Fruit fly (Drosophila melanogaster) whole organism, embryonic: Measurements from ENCODE around the gene CtsF.

Experiments
- Ada2b ChIP-seq: fragments of 200-800 bp; sonication (Bioruptor generic); IDR thresholded peaks from 2 replicates; pipeline ENCODE4 v1.3.6; 2022; ENCODE audit warnings: missing biosample characterization, missing genetic modification characterization
- CG10366 ChIP-seq: fragments of 200-800 bp; sonication (Bioruptor generic); IDR thresholded peaks from 2 replicates; pipeline ENCODE4 v1.3.6; 2022; ENCODE audit warnings: missing biosample characterization, missing genetic modification characterization
- CG10959 ChIP-seq: fragments of 200-800 bp; sonication (Bioruptor generic); IDR thresholded peaks from 2 replicates; pipeline ENCODE4 v1.3.6; 2022; ENCODE audit warnings: missing biosample characterization, missing genetic modification characterization
- CG12155 ChIP-seq: fragments of 200-800 bp; sonication (Bioruptor generic); optimal IDR thresholded peaks from 3 replicates; lab custom pipeline; 2016; ENCODE audit warnings: missing biosample characterization, missing genetic modification characterization
- CG12299 ChIP-seq: fragments of 200-800 bp; sonication (Bioruptor generic); optimal IDR thresholded peaks from 2 replicates; lab custom pipeline; 2018; ENCODE audit warnings: missing biosample characterization, mild to moderate bottlenecking, missing genetic modification characterization
- CG12942 ChIP-seq: fragments of 200-800 bp; sonication (Bioruptor generic); optimal IDR thresholded peaks from 3 replicates; lab custom pipeline; 2016; ENCODE audit warnings: missing biosample characterization, missing genetic modification characterization
- CG13287 ChIP-seq: fragments of 200-800 bp; sonication (Bioruptor generic); IDR thresholded peaks from 2 replicates; pipeline ENCODE4 v1.3.6; 2022; ENCODE audit warnings: missing biosample characterization, missing genetic modification characterization; ENCODE audit not compliant: partially characterized antibody
- CG15073 ChIP-seq: fragments of 200-800 bp; sonication (Bioruptor generic); optimal IDR thresholded peaks from 2 replicates; lab custom pipeline; 2016; ENCODE audit warnings: missing biosample characterization, missing genetic modification characterization
- CG16813 ChIP-seq: fragments of 200-800 bp; sonication (Bioruptor generic); IDR thresholded peaks from 3 replicates; pipeline ENCODE4 v1.3.6; 2022; ENCODE audit warnings: missing biosample characterization, missing genetic modification characterization; ENCODE audit not compliant: partially characterized antibody
- CG16863 ChIP-seq: fragments of 200-800 bp; sonication (Bioruptor generic); optimal IDR thresholded peaks from 3 replicates; lab custom pipeline; 2016; ENCODE audit warnings: missing biosample characterization, missing genetic modification characterization
- CG31441 ChIP-seq: fragments of 200-800 bp; sonication (Bioruptor generic); IDR thresholded peaks from 2 replicates; pipeline ENCODE4 v1.3.6; 2022; ENCODE audit warnings: missing biosample characterization, missing genetic modification characterization
- CG3163 ChIP-seq: fragments of 200-800 bp; sonication (Bioruptor generic); optimal IDR thresholded peaks from 3 replicates; lab custom pipeline; 2016; ENCODE audit warnings: missing biosample characterization, missing genetic modification characterization
- CG32767 ChIP-seq: fragments of 200-800 bp; sonication (Bioruptor generic); IDR thresholded peaks from 2 replicates; pipeline ENCODE4 v1.3.6; 2022; ENCODE audit warnings: missing biosample characterization, missing genetic modification characterization
- CG3847 ChIP-seq: fragments of 200-800 bp; sonication (Bioruptor generic); IDR thresholded peaks from 2 replicates; pipeline ENCODE4 v1.3.6; 2022; ENCODE audit warnings: missing biosample characterization, missing genetic modification characterization
- CG6683 ChIP-seq: fragments of 200-800 bp; sonication (Bioruptor generic); optimal IDR thresholded peaks from 2 replicates; lab custom pipeline; 2017; ENCODE audit warnings: missing biosample characterization, mild to moderate bottlenecking, missing genetic modification characterization, missing genetic modification reagents
- CG7963 ChIP-seq: fragments of 200-800 bp; sonication (Bioruptor generic); IDR thresholded peaks from 3 replicates; pipeline ENCODE4 v1.3.6; 2022; ENCODE audit warnings: missing biosample characterization, missing genetic modification characterization; ENCODE audit not compliant: partially characterized antibody
- CG9215 ChIP-seq: fragments of 200-800 bp; sonication (Bioruptor generic); IDR thresholded peaks from 2 replicates; pipeline ENCODE4 v1.3.6; 2022; ENCODE audit warnings: missing biosample characterization, missing genetic modification characterization
- CkIIα-i1 ChIP-seq: fragments of 200-800 bp; sonication (Bioruptor generic); IDR thresholded peaks from 2 replicates; pipeline ENCODE4 v1.3.6; 2022; ENCODE audit warnings: missing biosample characterization, missing genetic modification characterization
- Dbx ChIP-seq: fragments of 200-800 bp; sonication (Bioruptor generic); IDR thresholded peaks from 3 replicates; pipeline ENCODE4 v1.3.6; 2022; ENCODE audit warnings: missing biosample characterization, missing genetic modification characterization
- Ets65A ChIP-seq: fragments of 200-800 bp; sonication (Bioruptor generic); peaks from one replicate; lab custom pipeline; 2016; ENCODE audit warnings: missing biosample characterization, missing genetic modification characterization
- Gsc ChIP-seq: fragments of 200-800 bp; sonication (Bioruptor generic); IDR thresholded peaks from 2 replicates; pipeline ENCODE4 v1.3.6; 2022; ENCODE audit warnings: missing biosample characterization, missing genetic modification characterization
- Gug ChIP-seq: fragments of 200-800 bp; sonication (Bioruptor generic); IDR thresholded peaks from 4 replicates; pipeline ENCODE4 v1.3.6; 2022; ENCODE audit warnings: missing biosample characterization, missing genetic modification characterization
- HLH54F ChIP-seq: fragments of 200-800 bp; sonication (Bioruptor generic); optimal IDR thresholded peaks from 3 replicates; lab custom pipeline; 2016; ENCODE audit warnings: missing biosample characterization, missing genetic modification characterization
- HLHmδ ChIP-seq: fragments of 200-800 bp; sonication (Bioruptor generic); optimal IDR thresholded peaks from 2 replicates; lab custom pipeline; 2018; ENCODE audit warnings: missing biosample characterization, mild to moderate bottlenecking, missing genetic modification characterization, moderate library complexity
- Hand ChIP-seq: fragments of 200-800 bp; sonication (Bioruptor generic); optimal IDR thresholded peaks from 2 replicates; lab custom pipeline; 2017; ENCODE audit warnings: mild to moderate bottlenecking, missing biosample characterization, missing genetic modification reagents, missing genetic modification characterization
- Hr3 ChIP-seq: fragments of 200-800 bp; sonication (Bioruptor generic); optimal IDR thresholded peaks from 3 replicates; lab custom pipeline; 2016; ENCODE audit warnings: missing biosample characterization, missing genetic modification characterization
- MESR4 ChIP-seq: fragments of 200-800 bp; sonication (Bioruptor generic); optimal IDR thresholded peaks from 2 replicates; lab custom pipeline; 2018; ENCODE audit warnings: missing biosample characterization, mild to moderate bottlenecking, missing genetic modification characterization, moderate library complexity
- Rfx ChIP-seq: fragments of 200-800 bp; sonication (Bioruptor generic); IDR thresholded peaks from 2 replicates; pipeline ENCODE4 v1.3.6; 2022; ENCODE audit warnings: missing biosample characterization, missing genetic modification characterization
- Sox100B ChIP-seq: fragments of 200-800 bp; sonication (Bioruptor generic); optimal IDR thresholded peaks from 3 replicates; lab custom pipeline; 2018; ENCODE audit warnings: missing biosample characterization, mild to moderate bottlenecking, missing genetic modification characterization
- Spps ChIP-seq: fragments of 200-800 bp; sonication (Bioruptor generic); optimal IDR thresholded peaks from 2 replicates; lab custom pipeline; 2018; ENCODE audit warnings: missing biosample characterization, mild to moderate bottlenecking, missing genetic modification characterization
- al ChIP-seq: fragments of 200-800 bp; sonication (Bioruptor generic); IDR thresholded peaks from 2 replicates; pipeline ENCODE4 v1.3.6; 2022; ENCODE audit warnings: missing biosample characterization, missing genetic modification characterization
- az2 ChIP-seq: fragments of 200-800 bp; sonication (Bioruptor generic); optimal IDR thresholded peaks from 3 replicates; lab custom pipeline; 2016; ENCODE audit warnings: missing biosample characterization, missing genetic modification characterization
- btn ChIP-seq: fragments of 200-800 bp; sonication (Bioruptor generic); optimal IDR thresholded peaks from 2 replicates; lab custom pipeline; 2016; ENCODE audit warnings: missing biosample characterization, missing genetic modification characterization
- da ChIP-seq: fragments of 200-800 bp; sonication (Bioruptor generic); optimal IDR thresholded peaks from 2 replicates; lab custom pipeline; 2016; ENCODE audit warnings: missing biosample characterization, missing genetic modification characterization
- fd102C ChIP-seq: fragments of 200-800 bp; sonication (Bioruptor generic); optimal IDR thresholded peaks from 2 replicates; lab custom pipeline; 2018; ENCODE audit warnings: missing biosample characterization, mild to moderate bottlenecking, missing genetic modification characterization, moderate library complexity
- fu2 ChIP-seq: fragments of 200-800 bp; sonication (Bioruptor generic); optimal IDR thresholded peaks from 2 replicates; lab custom pipeline; 2016; ENCODE audit warnings: missing biosample characterization, missing genetic modification characterization
- hb ChIP-seq: fragments of 200-800 bp; sonication (Bioruptor generic); IDR thresholded peaks from 3 replicates; pipeline ENCODE4 v1.3.6; 2022; ENCODE audit warnings: missing biosample characterization, missing genetic modification characterization; ENCODE audit not compliant: partially characterized antibody
- her ChIP-seq: fragments of 200-800 bp; sonication (Bioruptor generic); optimal IDR thresholded peaks from 2 replicates; lab custom pipeline; 2016; ENCODE audit warnings: missing biosample characterization, missing genetic modification characterization
- hkb ChIP-seq, 2 experiments: fragments of 200-800 bp in 1 of 2; fragments of >200 bp in 1 of 2; sonication (Bioruptor generic) in 1 of 2; IDR thresholded peaks in 1 of 2; optimal IDR thresholded peaks in 1 of 2; 2 replicates each; pipeline versions ENCODE4 v1.3.6 to Lab custom; 2017 to 2022; ENCODE audit warnings: missing biosample characterization in 1 of 2, missing genetic modification characterization in 1 of 2
- lola ChIP-seq, 3 experiments: fragments of >200 bp in 2 of 3; fragments of 200-800 bp in 1 of 3; sonication (Bioruptor generic) in 1 of 3; optimal IDR thresholded peaks; 2 replicates each; lab custom pipeline; 2017 to 2019; ENCODE audit warnings: missing biosample characterization in 3 of 3, missing genetic modification characterization in 3 of 3, mild to moderate bottlenecking in 1 of 3, moderate library complexity in 1 of 3
- mam ChIP-seq: fragments of 200-800 bp; sonication (Bioruptor generic); optimal IDR thresholded peaks from 3 replicates; lab custom pipeline; 2016; ENCODE audit warnings: missing biosample characterization, missing genetic modification characterization
- mirr ChIP-seq: fragments of 200-800 bp; sonication (Bioruptor generic); optimal IDR thresholded peaks from 3 replicates; lab custom pipeline; 2018; ENCODE audit warnings: missing biosample characterization, mild to moderate bottlenecking, missing genetic modification characterization
- org-1 ChIP-seq: fragments of 200-800 bp; sonication (Bioruptor generic); optimal IDR thresholded peaks from 2 replicates; lab custom pipeline; 2017; ENCODE audit warnings: missing biosample characterization, missing genetic modification characterization
- prd ChIP-seq, 3 experiments: fragments of >200 bp in 2 of 3; fragments of 200-800 bp in 1 of 3; sonication (Bioruptor generic) in 1 of 3; optimal IDR thresholded peaks in 2 of 3; IDR thresholded peaks in 1 of 3; 2 replicates in 2 of 3; 3 replicates in 1 of 3; pipeline versions ENCODE4 v1.3.6 to Lab custom; 2017 to 2022; ENCODE audit warnings: missing biosample characterization in 1 of 3, missing genetic modification characterization in 1 of 3
- pzg ChIP-seq: fragments of 200-800 bp; sonication (Bioruptor generic); optimal IDR thresholded peaks from 3 replicates; lab custom pipeline; 2018; ENCODE audit warnings: missing biosample characterization, mild to moderate bottlenecking, missing genetic modification characterization, moderate library complexity
- schlank ChIP-seq: fragments of 200-800 bp; sonication (Bioruptor generic); optimal IDR thresholded peaks from 2 replicates; lab custom pipeline; 2018; ENCODE audit warnings: missing biosample characterization, mild to moderate bottlenecking, missing genetic modification characterization
- sens-2 ChIP-seq: fragments of 200-800 bp; sonication (Bioruptor generic); IDR thresholded peaks from 2 replicates; pipeline ENCODE4 v1.3.6; 2022; ENCODE audit warnings: missing biosample characterization, missing genetic modification characterization
- sug ChIP-seq: fragments of 200-800 bp; optimal IDR thresholded peaks from 2 replicates; lab custom pipeline; 2019; ENCODE audit warnings: missing biosample characterization, mild to moderate bottlenecking, missing genetic modification characterization, moderate library complexity
- tin ChIP-seq: fragments of 200-800 bp; sonication (Bioruptor generic); optimal IDR thresholded peaks from 3 replicates; lab custom pipeline; 2016; ENCODE audit warnings: missing biosample characterization, missing genetic modification characterization
- twi ChIP-seq: fragments of 200-800 bp; optimal IDR thresholded peaks from 2 replicates; lab custom pipeline; 2019; ENCODE audit warnings: missing biosample characterization, mild to moderate bottlenecking, missing genetic modification characterization, moderate library complexity

CtsF gene

DNA sequence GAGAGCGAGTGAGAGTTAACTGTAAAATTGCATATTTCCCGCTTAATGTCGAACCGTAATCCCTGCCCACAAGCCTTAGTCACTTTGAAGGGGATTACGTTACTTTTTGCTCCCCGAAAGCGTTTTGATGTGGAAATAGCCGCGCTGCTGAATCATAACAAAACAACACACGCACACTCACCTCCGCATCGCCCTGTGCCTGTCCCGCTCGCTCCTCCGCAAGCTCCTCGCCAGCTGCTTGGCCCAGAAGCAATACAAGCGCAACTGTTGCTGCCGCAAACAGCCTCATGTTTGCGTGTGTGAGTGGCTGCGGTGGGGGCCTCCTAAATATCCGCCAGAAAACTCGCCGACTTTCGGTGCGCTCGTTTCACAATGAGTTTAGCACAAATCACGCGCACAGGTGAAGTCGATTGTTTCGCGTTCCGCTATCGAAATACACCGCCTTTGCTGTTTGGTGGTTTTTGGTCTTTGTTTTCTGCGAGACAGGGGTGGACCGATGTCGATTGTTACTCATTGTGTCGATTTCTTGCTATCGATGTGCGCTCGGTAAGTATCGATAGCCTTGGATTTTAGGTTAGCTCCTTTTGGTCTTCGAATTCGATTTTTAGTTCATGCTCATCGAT lies at the start of gene CtsF (continued):
- no peak for TF ChIP-seq CG15073 (GFP tag; lab: Kevin White, UChicago)
- TF ChIP-seq sug (tag; lab: Kevin White, UChicago) = peak; percentile 69
- TF ChIP-seq mirr = peak; percentile 17
- peak; percentile 15 for TF ChIP-seq CG6683 (GFP tag; lab: Kevin White, UChicago)
- TF ChIP-seq hkb (optimal IDR thresholded peaks at IDR 0.05; lab: Kevin White, UChicago) = no peak
- TF ChIP-seq hkb (GFP tag; IDR thresholded peaks at IDR 0.05; lab: Robert Waterston, UW) = no peak
- TF ChIP-seq lola (GFP tag; optimal IDR thresholded peaks at IDR 0.05; lab: Kevin White, UChicago) = no peak
- TF ChIP-seq CG7963 (GFP tag; lab: Robert Waterston, UW) = peak; percentile 99
- TF ChIP-seq CG16813 (GFP tag; lab: Robert Waterston, UW) = peak; percentile 99
- TF ChIP-seq HLH54F (GFP tag; lab: Kevin White, UChicago) = peak; percentile 13
- TF ChIP-seq Sox100B (GFP tag; lab: Kevin White, UChicago) = no peak
- no peak for TF ChIP-seq Spps (tag; lab: Kevin White, UChicago)
- TF ChIP-seq fu2 (GFP tag; lab: Kevin White, UChicago) = no peak
- peak; percentile 48 for TF ChIP-seq Hand (GFP tag; lab: Kevin White, UChicago)
- TF ChIP-seq fd102C = no peak
- no peak for TF ChIP-seq CG12155 (GFP tag; lab: Kevin White, UChicago)
- no peak; the same call in 3 of the 4 replicates for TF ChIP-seq Gug (GFP tag; lab: Robert Waterston, UW)
- TF ChIP-seq CG9215 = no peak
- TF ChIP-seq az2 (GFP tag; lab: Kevin White, UChicago) = no peak
- TF ChIP-seq CG13287 (GFP tag; lab: Robert Waterston, UW) = peak; percentile 99
- TF ChIP-seq hb (GFP tag; lab: Robert Waterston, UW) = peak; percentile 99
- peak; percentile 79 for TF ChIP-seq her
- no peak for TF ChIP-seq CG16863 (GFP tag; lab: Kevin White, UChicago)
- TF ChIP-seq Ada2b (GFP tag; lab: Robert Waterston, UW) = no peak
- TF ChIP-seq tin (GFP tag; lab: Kevin White, UChicago) = no peak
- TF ChIP-seq CG32767 (GFP tag; lab: Robert Waterston, UW) = no peak
- no peak for TF ChIP-seq CG10366 (GFP tag; lab: Robert Waterston, UW)
- no peak for TF ChIP-seq org-1 (GFP tag; lab: Kevin White, UChicago)
- TF ChIP-seq mam (GFP tag; lab: Kevin White, UChicago) = no peak
- TF ChIP-seq Dbx (GFP tag; lab: Robert Waterston, UW) = 0 out of 3 replicates have a peak, but pooled peaks have one; percentile 58
- TF ChIP-seq Ets65A (GFP tag; lab: Kevin White, UChicago) = no peak
- TF ChIP-seq CkIIα-i1 (GFP tag; lab: Robert Waterston, UW) = no peak
- peak; percentile 34; the same call in 1 of the 2 replicates for TF ChIP-seq CG3847
- no peak for TF ChIP-seq sens-2 (GFP tag; lab: Robert Waterston, UW)
- TF ChIP-seq CG31441 (GFP tag; lab: Robert Waterston, UW) = no peak
- TF ChIP-seq schlank (tag; lab: Kevin White, UChicago) = no peak
- no peak for TF ChIP-seq Hr3 (GFP tag; lab: Kevin White, UChicago)
- TF ChIP-seq CG10959 = no peak
- TF ChIP-seq al = no peak
- no peak for TF ChIP-seq HLHmδ (GFP tag; lab: Kevin White, UChicago)
- TF ChIP-seq da (GFP tag; lab: Kevin White, UChicago) = no peak
- TF ChIP-seq btn (GFP tag; lab: Kevin White, UChicago) = no peak
- TF ChIP-seq prd (optimal IDR thresholded peaks at IDR 0.05; lab: Kevin White, UChicago) = no peak
- no peak for TF ChIP-seq prd (GFP tag; IDR thresholded peaks at IDR 0.05; lab: Robert Waterston, UW)
- TF ChIP-seq CG3163 (GFP tag; lab: Kevin White, UChicago) = no peak
- TF ChIP-seq twi (tag; lab: Kevin White, UChicago) = no peak
- peak; percentile 93 for TF ChIP-seq pzg (GFP tag; lab: Kevin White, UChicago)
- peak; percentile 90 for TF ChIP-seq MESR4
- TF ChIP-seq CG12942 = no peak
- peak; percentile 28 for TF ChIP-seq CG12299
- TF ChIP-seq Gsc (GFP tag; lab: Robert Waterston, UW) = no peak
- TF ChIP-seq Rfx (GFP tag; lab: Robert Waterston, UW) = peak; percentile 60
